Worm (Caenorhabditis elegans): Measurements from ENCODE around the gene col-106.

Gene col-106

DNA sequence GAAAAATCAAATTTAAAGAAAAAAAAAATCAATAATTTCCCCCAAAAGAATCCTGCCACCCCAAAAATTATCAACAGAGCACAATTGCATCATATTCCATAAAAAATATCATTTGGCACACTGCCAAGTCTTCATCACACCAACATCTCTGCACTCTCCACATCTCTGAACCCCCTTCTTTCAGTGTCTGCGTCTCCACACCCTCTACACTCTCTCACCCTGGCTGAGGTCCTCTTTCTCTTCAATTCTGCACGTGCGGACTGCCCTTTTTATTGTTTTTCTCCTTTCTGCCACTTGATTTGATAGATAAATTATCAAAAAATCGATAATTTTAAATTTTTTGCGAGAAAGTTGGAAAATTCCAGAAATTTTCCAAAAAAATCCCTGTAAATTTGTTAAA lies 36.9 kb upstream of the col-106 start, which contains the start of gene hxk-3 (continued):
- no peak for TF ChIP-seq attf-4 (tag; optimal IDR thresholded peaks at IDR 0.05)
- no peak for TF ChIP-seq egl-27 (tag; optimal IDR thresholded peaks at IDR 0.05)
- no peak for TF ChIP-seq duxl-1 (tag; optimal IDR thresholded peaks at IDR 0.05; ENCODE audit: poor library complexity)
- TF ChIP-seq nhr-76 (tag; optimal IDR thresholded peaks at IDR 0.05) = no peak
- peak; percentile 60 for TF ChIP-seq mxl-3 (GFP tag; optimal IDR thresholded peaks at IDR 0.05)
- TF ChIP-seq nhr-111 (GFP tag; optimal IDR thresholded peaks at IDR 0.05) = no peak
- no peak for TF ChIP-seq set-16 (GFP tag; IDR thresholded peaks at IDR 0.05)
- no peak for TF ChIP-seq ztf-11 (tag; optimal IDR thresholded peaks at IDR 0.05)
- no peak for TF ChIP-seq daf-8 (GFP tag; IDR thresholded peaks at IDR 0.05)
- no peak for TF ChIP-seq mxl-2 (GFP tag; conservative IDR thresholded peaks at IDR 0.05)
- TF ChIP-seq T20F7.1 (GFP tag; optimal IDR thresholded peaks at IDR 0.05) = no peak
- no peak for TF ChIP-seq Y105C5A.15 (GFP tag; IDR thresholded peaks at IDR 0.05)
- TF ChIP-seq Y5F2A.4 (GFP tag; optimal IDR thresholded peaks at IDR 0.05) = no peak
- TF ChIP-seq D1046.2 (GFP tag; IDR thresholded peaks at IDR 0.05) = no peak
- TF ChIP-seq hlh-30 (tag; optimal IDR thresholded peaks at IDR 0.05; ENCODE audit: insufficient read depth) = peak; percentile 89
- TF ChIP-seq ceh-82 (tag; optimal IDR thresholded peaks at IDR 0.05) = no peak
- TF ChIP-seq nhr-48 (tag; optimal IDR thresholded peaks at IDR 0.05) = peak; percentile 48
- peak; percentile 23 for TF ChIP-seq ceh-28 (tag; optimal IDR thresholded peaks at IDR 0.05)
- TF ChIP-seq dve-1 (tag; optimal IDR thresholded peaks at IDR 0.05; ENCODE audit: insufficient read depth) = peak; percentile 80
- no peak for TF ChIP-seq nhr-11 (tag; optimal IDR thresholded peaks at IDR 0.05)
- no peak for TF ChIP-seq mdt-29 (GFP tag; IDR thresholded peaks at IDR 0.05)
- no peak for TF ChIP-seq ces-1 (GFP tag; optimal IDR thresholded peaks at IDR 0.05)
- no peak for TF ChIP-seq Y48G9A.11 (GFP tag; IDR thresholded peaks at IDR 0.05)
- TF ChIP-seq php-3 (GFP tag; IDR thresholded peaks at IDR 0.05) = peak; percentile 59; the same call in 1 of the 2 replicates
- TF ChIP-seq lin-1 (GFP tag; IDR thresholded peaks at IDR 0.05) = no peak
- TF ChIP-seq ZK337.2 (GFP tag; IDR thresholded peaks at IDR 0.05) = no peak
- TF ChIP-seq daf-16 (GFP tag; optimal IDR thresholded peaks at IDR 0.05) = peak in 1 of 2 experiments; percentile 47
- peak; percentile 48 for TF ChIP-seq daf-16 (tag; optimal IDR thresholded peaks at IDR 0.05)
- TF ChIP-seq hlh-11 (tag; optimal IDR thresholded peaks at IDR 0.05) = peak; percentile 82
- no peak for TF ChIP-seq zip-2 (tag; optimal IDR thresholded peaks at IDR 0.05)
- peak; percentile 86 to 97 for TF ChIP-seq mdl-1 (tag; optimal IDR thresholded peaks at IDR 0.05)
- no peak for TF ChIP-seq madf-9 (GFP tag; conservative IDR thresholded peaks at IDR 0.05)
- no peak for TF ChIP-seq nhr-25 (tag; optimal IDR thresholded peaks at IDR 0.05; ENCODE audit: borderline replicate concordance, insufficient read depth)
- no peak for TF ChIP-seq R02D3.7 (tag; optimal IDR thresholded peaks at IDR 0.05)
- TF ChIP-seq dmd-6 (GFP tag; IDR thresholded peaks at IDR 0.05) = peak; percentile 50
- TF ChIP-seq jun-1 (tag; optimal IDR thresholded peaks at IDR 0.05) = no peak
- peak; percentile 82 for TF ChIP-seq hmg-1.1 (GFP tag; IDR thresholded peaks at IDR 0.05)
- peak; percentile 77 for TF ChIP-seq mep-1 (tag; optimal IDR thresholded peaks at IDR 0.05)
- 0 out of 2 replicates have a peak, but pooled peaks have one; percentile 30 for TF ChIP-seq tra-1 (GFP tag; IDR thresholded peaks at IDR 0.05)
- TF ChIP-seq F10B5.3 (tag; optimal IDR thresholded peaks at IDR 0.05) = no peak
- no peak for TF ChIP-seq egl-43 (GFP tag; IDR thresholded peaks at IDR 0.05)
- TF ChIP-seq nhr-77 (tag; optimal IDR thresholded peaks at IDR 0.05) = no peak
- TF ChIP-seq zfp-2 (tag; optimal IDR thresholded peaks at IDR 0.05) = no peak
- TF ChIP-seq fos-1 (tag; optimal IDR thresholded peaks at IDR 0.05) = no peak
- no peak for TF ChIP-seq ceh-32 (tag; optimal IDR thresholded peaks at IDR 0.05; ENCODE audit: poor library complexity)
- TF ChIP-seq ztf-7 (tag; optimal IDR thresholded peaks at IDR 0.05) = peak; percentile 44
- no peak for TF ChIP-seq ZK546.5 (tag; optimal IDR thresholded peaks at IDR 0.05)
- no peak for TF ChIP-seq lin-15B (tag; optimal IDR thresholded peaks at IDR 0.05)
- TF ChIP-seq pha-4 (GFP tag; IDR thresholded peaks at IDR 0.05) = no peak
- no peak for TF ChIP-seq pha-4 (tag; optimal IDR thresholded peaks at IDR 0.05)
- TF ChIP-seq dpl-1 (GFP tag; optimal IDR thresholded peaks at IDR 0.05) = peak; percentile 47
- TF ChIP-seq ceh-62 (tag; optimal IDR thresholded peaks at IDR 0.05) = no peak

Data from whole organism, L4 larva.